Worm (Caenorhabditis elegans) whole organism, late embryonic: Measurements from ENCODE around the gene ZC412.5.
"Not testable (repeated sequence)": the region's sequence is repeated elsewhere in the genome, so short reads cannot be mapped to it uniquely, and the experiment has no call there.

Experiments used
- C38D4.7 ChIP-seq: fragments of 200-800 bp; sonication (Bioruptor generic); optimal IDR thresholded peaks from 2 replicates; lab custom pipeline; 2018; ENCODE audit warnings: mild to moderate bottlenecking, missing genetic modification characterization, moderate library complexity, missing compliant biosample characterization
- K02D7.2 ChIP-seq: sonication (generic microtip); optimal IDR thresholded peaks from 2 replicates; lab custom pipeline; 2017; ENCODE audit warnings: mild to moderate bottlenecking, missing genetic modification characterization, missing compliant biosample characterization
- T23F11.4 ChIP-seq: fragments of 200-800 bp; sonication (Bioruptor generic); optimal IDR thresholded peaks from 2 replicates; lab custom pipeline; 2018; ENCODE audit warnings: mild to moderate bottlenecking, missing genetic modification characterization, missing compliant biosample characterization
- Y22D7AL.16 ChIP-seq: sonication (generic microtip); optimal IDR thresholded peaks from 2 replicates; lab custom pipeline; 2016; ENCODE audit warnings: missing genetic modification characterization, missing compliant biosample characterization
- ceh-14 ChIP-seq: sonication (generic microtip); optimal IDR thresholded peaks from 2 replicates; lab custom pipeline; 2016; ENCODE audit warnings: missing genotype, missing genetic modification characterization, missing compliant biosample characterization
- ceh-19 ChIP-seq: fragments of 200-800 bp; sonication (Bioruptor generic); optimal IDR thresholded peaks from 2 replicates; lab custom pipeline; 2018; ENCODE audit warnings: mild to moderate bottlenecking, missing genetic modification characterization, missing compliant biosample characterization
- ceh-2 ChIP-seq: sonication (generic microtip); optimal IDR thresholded peaks from 2 replicates; lab custom pipeline; 2016; ENCODE audit warnings: missing genotype, missing genetic modification characterization, missing compliant biosample characterization
- ceh-22 ChIP-seq: sonication (generic microtip); optimal IDR thresholded peaks from 2 replicates; lab custom pipeline; 2017; ENCODE audit warnings: missing biosample characterization, missing genetic modification characterization
- ceh-24 ChIP-seq: sonication (generic microtip); optimal IDR thresholded peaks from 2 replicates; lab custom pipeline; 2016; ENCODE audit warnings: mild to moderate bottlenecking, missing genetic modification characterization, missing compliant biosample characterization
- ceh-30 ChIP-seq: fragments of 150-350 bp; optimal IDR thresholded peaks from 2 replicates; lab custom pipeline; 2014; ENCODE audit warnings: missing biosample characterization, missing genetic modification characterization
- ceh-31 ChIP-seq: sonication (generic microtip); optimal IDR thresholded peaks from 2 replicates; lab custom pipeline; 2016; ENCODE audit warnings: missing genetic modification characterization, missing compliant biosample characterization
- ceh-45 ChIP-seq: fragments of 200-800 bp; sonication (Bioruptor generic); IDR thresholded peaks from 2 replicates; pipeline ENCODE4 v1.3.6; 2022; ENCODE audit warnings: missing genetic modification reagents, missing genetic modification characterization, missing compliant biosample characterization
- ceh-48 ChIP-seq: sonication (generic microtip); optimal IDR thresholded peaks from 2 replicates; lab custom pipeline; 2016; ENCODE audit warnings: missing genetic modification characterization, inconsistent platforms, missing compliant biosample characterization
- ceh-9 ChIP-seq: sonication (generic microtip); optimal IDR thresholded peaks from 2 replicates; lab custom pipeline; 2016; ENCODE audit warnings: mild to moderate bottlenecking, missing genetic modification characterization, inconsistent platforms, missing compliant biosample characterization
- che-1 ChIP-seq: sonication (generic microtip); optimal IDR thresholded peaks from 2 replicates; lab custom pipeline; 2016; ENCODE audit warnings: mild to moderate bottlenecking, missing genetic modification characterization, missing compliant biosample characterization
- dve-1 ChIP-seq: sonication (generic microtip); optimal IDR thresholded peaks from 2 replicates; lab custom pipeline; 2017; ENCODE audit warnings: antibody characterized with exemption, mild to moderate bottlenecking, missing genetic modification characterization, missing compliant biosample characterization
- elt-2 ChIP-seq: sonication (generic microtip); optimal IDR thresholded peaks from 2 replicates; lab custom pipeline; 2016; ENCODE audit warnings: missing genetic modification reagents, missing genetic modification characterization, missing compliant biosample characterization
- elt-4 ChIP-seq: sonication (generic microtip); optimal IDR thresholded peaks from 2 replicates; lab custom pipeline; 2016; ENCODE audit warnings: missing genetic modification characterization, missing compliant biosample characterization
- ets-4 ChIP-seq: sonication (generic microtip); optimal IDR thresholded peaks from 2 replicates; lab custom pipeline; 2016; ENCODE audit warnings: missing genetic modification characterization, missing compliant biosample characterization
- eyg-1 ChIP-seq: sonication (generic microtip); optimal IDR thresholded peaks from 2 replicates; lab custom pipeline; 2016; ENCODE audit warnings: missing genotype, missing genetic modification characterization, missing compliant biosample characterization
- fkh-6 ChIP-seq: sonication (generic microtip); optimal IDR thresholded peaks from 2 replicates; lab custom pipeline; 2016; ENCODE audit warnings: missing genetic modification characterization, missing compliant biosample characterization
- gmeb-2 ChIP-seq: sonication (generic microtip); optimal IDR thresholded peaks from 2 replicates; lab custom pipeline; 2016; ENCODE audit warnings: missing genetic modification characterization, inconsistent platforms, missing compliant biosample characterization
- hlh-15 ChIP-seq: sonication (generic microtip); optimal IDR thresholded peaks from 2 replicates; lab custom pipeline; 2016; ENCODE audit warnings: missing genetic modification characterization, missing compliant biosample characterization
- hlh-30 ChIP-seq: sonication (generic microtip); optimal IDR thresholded peaks from 2 replicates; lab custom pipeline; 2017; ENCODE audit warnings: antibody characterized with exemption, missing genetic modification characterization, missing compliant biosample characterization; ENCODE audit not compliant: insufficient read depth
- hlh-8 ChIP-seq: sonication (generic microtip); optimal IDR thresholded peaks from 2 replicates; lab custom pipeline; 2016; ENCODE audit warnings: missing genotype, missing genetic modification characterization, missing compliant biosample characterization
- nfya-1 ChIP-seq: sonication (generic microtip); optimal IDR thresholded peaks from 2 replicates; lab custom pipeline; 2017; ENCODE audit warnings: missing genetic modification characterization, mild to moderate bottlenecking, missing compliant biosample characterization, antibody characterized with exemption, moderate library complexity
- nhr-11 ChIP-seq: fragments of 150-350 bp; optimal IDR thresholded peaks from 2 replicates; lab custom pipeline; 2014; ENCODE audit warnings: missing biosample characterization, missing genetic modification characterization
- nhr-232 ChIP-seq: sonication (generic microtip); optimal IDR thresholded peaks from 2 replicates; lab custom pipeline; 2016; ENCODE audit warnings: missing genetic modification characterization, missing compliant biosample characterization
- npax-4 ChIP-seq: sonication (generic microtip); optimal IDR thresholded peaks from 2 replicates; lab custom pipeline; 2016; ENCODE audit warnings: missing genetic modification characterization, missing compliant biosample characterization
- odd-2 ChIP-seq: sonication (generic microtip); optimal IDR thresholded peaks from 2 replicates; lab custom pipeline; 2017; ENCODE audit warnings: antibody characterized with exemption, mild to moderate bottlenecking, missing genetic modification characterization, missing compliant biosample characterization
- pag-3 ChIP-seq: sonication (generic microtip); optimal IDR thresholded peaks from 2 replicates; lab custom pipeline; 2016; ENCODE audit warnings: missing compliant biosample characterization, missing genetic modification characterization, borderline replicate concordance
- pat-9 ChIP-seq: fragments of 200-800 bp; sonication (Bioruptor generic); optimal IDR thresholded peaks from 2 replicates; lab custom pipeline; 2018; ENCODE audit warnings: mild to moderate bottlenecking, missing genetic modification characterization, moderate library complexity, missing compliant biosample characterization
- pax-1 ChIP-seq: fragments of 150-350 bp; optimal IDR thresholded peaks from 2 replicates; lab custom pipeline; 2014; ENCODE audit warnings: missing biosample characterization, missing genetic modification characterization
- pha-2 ChIP-seq: sonication (generic microtip); optimal IDR thresholded peaks from 2 replicates; lab custom pipeline; 2017; ENCODE audit warnings: mild to moderate bottlenecking, missing genetic modification characterization, missing compliant biosample characterization
- pha-4 ChIP-seq: fragments of 150-350 bp; optimal IDR thresholded peaks from 2 replicates; lab custom pipeline; 2018; ENCODE audit warnings: missing biosample characterization, missing genetic modification reagents, missing genetic modification characterization
- rnt-1 ChIP-seq: sonication (generic microtip); optimal IDR thresholded peaks from 2 replicates; lab custom pipeline; 2016; ENCODE audit warnings: missing genetic modification characterization, missing compliant biosample characterization
- sdc-2 ChIP-seq: sonication (generic microtip); optimal IDR thresholded peaks from 2 replicates; lab custom pipeline; 2016; ENCODE audit warnings: missing genotype, missing genetic modification characterization, missing compliant biosample characterization
- sox-4 ChIP-seq: sonication (generic microtip); optimal IDR thresholded peaks from 2 replicates; lab custom pipeline; 2017; ENCODE audit warnings: mild to moderate bottlenecking, missing genetic modification characterization, inconsistent platforms, missing compliant biosample characterization
- tbx-7 ChIP-seq: sonication (generic microtip); optimal IDR thresholded peaks from 2 replicates; lab custom pipeline; 2016; ENCODE audit warnings: missing genotype, missing genetic modification characterization, missing compliant biosample characterization
- ttx-3 ChIP-seq: sonication (generic microtip); optimal IDR thresholded peaks from 2 replicates; lab custom pipeline; 2016; ENCODE audit warnings: missing genetic modification reagents, missing genetic modification characterization, missing compliant biosample characterization
- unc-3 ChIP-seq, 2 experiments: fragments of 200-800 bp in 1 of 2; sonication (Bioruptor generic) in 1 of 2; sonication (generic microtip) in 1 of 2; conservative IDR thresholded peaks in 1 of 2; optimal IDR thresholded peaks in 1 of 2; 2 replicates each; pipeline versions ENCODE4 v1.3.6 to Lab custom; 2016 to 2022; ENCODE audit warnings: missing compliant biosample characterization in 2 of 2, missing genetic modification characterization in 2 of 2, missing genetic modification reagents in 1 of 2
- unc-42 ChIP-seq: sonication (generic microtip); optimal IDR thresholded peaks from 2 replicates; lab custom pipeline; 2016; ENCODE audit warnings: missing genotype, missing genetic modification characterization, missing compliant biosample characterization
- unc-55 ChIP-seq: sonication (generic microtip); optimal IDR thresholded peaks from 2 replicates; lab custom pipeline; 2017; ENCODE audit warnings: missing biosample characterization, missing genetic modification reagents, missing genetic modification characterization
- zip-5 ChIP-seq: sonication (generic microtip); optimal IDR thresholded peaks from 2 replicates; lab custom pipeline; 2016; ENCODE audit warnings: missing genetic modification characterization, missing compliant biosample characterization
- ztf-16 ChIP-seq: sonication (generic microtip); optimal IDR thresholded peaks from 2 replicates; lab custom pipeline; 2017; ENCODE audit warnings: missing genetic modification characterization, missing compliant biosample characterization

ZC412.5 gene

ce11 chrV:14890782-14891181 lies 15.5 kb upstream of the ZC412.5 start, which contains the start of gene nspa-2:
Gene nspa-2, plus strand, starts transcription at chrV:14891082.
- TF ChIP-seq fkh-6 (tag; lab: Kevin White, UChicago); ets-4; Y22D7AL.16 (tag; lab: Kevin White, UChicago): not testable (repeated sequence)

- TF ChIP-seq ets-4 (no peak), K02D7.2 (tag; lab: Kevin White, UChicago) (no peak), ttx-3 (no peak), hlh-15 (tag; lab: Kevin White, UChicago) (no peak), ceh-14 (tag; lab: Kevin White, UChicago) (no peak), unc-55 (GFP tag; lab: Kevin White, UChicago) (no peak), nhr-11 (no peak), ceh-22 (tag; lab: Kevin White, UChicago) (no peak), unc-3 (GFP tag; conservative IDR thresholded peaks at IDR 0.05; lab: Robert Waterston, UW) (no peak), unc-3 (tag; optimal IDR thresholded peaks at IDR 0.05; lab: Kevin White, UChicago) (no peak), ceh-9 (tag; lab: Kevin White, UChicago) (no peak), ceh-31 (tag; lab: Kevin White, UChicago) (no peak)
These were observed 2.1 kb upstream of the ZC412.5 start for ce11 chrV:14877242-14877819.

ce11 chrV:14876724-14877123 lies 1.5 kb upstream of the ZC412.5 start, which contains the start of gene ZC412.10:
Gene ZC412.10, minus strand, starts transcription at chrV:14876824.
- TF ChIP-seq ceh-22 (tag; lab: Kevin White, UChicago); K02D7.2 (tag; lab: Kevin White, UChicago); hlh-30: not testable (repeated sequence)

- TF ChIP-seq ceh-9 (tag; lab: Kevin White, UChicago) (no peak), ceh-48 (tag; lab: Kevin White, UChicago) (no peak), nhr-232 (tag; lab: Kevin White, UChicago) (peak; percentile 42), rnt-1 (tag; lab: Kevin White, UChicago) (no peak), pha-2 (no peak), ceh-2 (tag; lab: Kevin White, UChicago) (no peak), Y22D7AL.16 (tag; lab: Kevin White, UChicago) (no peak), ceh-24 (no peak), elt-2 (tag; lab: Kevin White, UChicago) (peak; percentile 17), ceh-19 (GFP tag; lab: Kevin White, UChicago) (no peak), eyg-1 (tag; lab: Kevin White, UChicago) (no peak), dve-1 (no peak), ztf-16 (no peak), pax-1 (tag; lab: Kevin White, UChicago) (no peak), ceh-45 (GFP tag; lab: Robert Waterston, UW) (0 out of 2 replicates have a peak, but pooled peaks have one; percentile 22), hlh-30 (no peak), T23F11.4 (GFP tag; lab: Kevin White, UChicago) (no peak), unc-55 (GFP tag; lab: Kevin White, UChicago) (no peak), nhr-11 (no peak), gmeb-2 (tag; lab: Kevin White, UChicago) (peak; percentile 16), npax-4 (tag; lab: Kevin White, UChicago) (no peak), pha-4 (tag; lab: Kevin White, UChicago) (no peak), ceh-30 (peak; percentile 18), hlh-8 (no peak), elt-4 (tag; lab: Kevin White, UChicago) (no peak), pat-9 (tag; lab: Kevin White, UChicago) (peak; percentile 12), nfya-1 (tag; lab: Kevin White, UChicago) (peak; percentile 40), sdc-2 (tag; lab: Kevin White, UChicago) (no peak), tbx-7 (tag; lab: Kevin White, UChicago) (no peak), sox-4 (tag; lab: Kevin White, UChicago) (no peak), che-1 (tag; lab: Kevin White, UChicago) (peak; percentile 13), fkh-6 (tag; lab: Kevin White, UChicago) (no peak), unc-42 (tag; lab: Kevin White, UChicago) (no peak), pag-3 (tag; lab: Kevin White, UChicago) (no peak), odd-2 (no peak), zip-5 (tag; lab: Kevin White, UChicago) (no peak), C38D4.7 (GFP tag; lab: Kevin White, UChicago) (peak; percentile 34)
These were observed 986 bp upstream of the ZC412.5 start for ce11 chrV:14876257-14876656.
